Fruit fly (Drosophila melanogaster): ENCODE results near the gene Ube4A.
A peak's percentile ranks its signal among the peaks of the same experiment; 100 is the strongest.

Ube4A gene

dm6 chr2L:6644421-6645059 lies 13.8 kb upstream of the Ube4A start (continued):
- TF ChIP-seq ftz-f1 (GFP tag; optimal IDR thresholded peaks at IDR 0.05) (peak; percentile 7), psq (GFP tag; optimal IDR thresholded peaks at IDR 0.05) (peak; percentile 97), ci (GFP tag; IDR thresholded peaks at IDR 0.05) (0 out of 3 replicates have a peak, but pooled peaks have one; percentile 55), Neu2 (GFP tag; optimal IDR thresholded peaks at IDR 0.05; ENCODE audit: borderline replicate concordance) (no peak), CG12155 (GFP tag; optimal IDR thresholded peaks at IDR 0.05) (peak; percentile 52)

DNA sequence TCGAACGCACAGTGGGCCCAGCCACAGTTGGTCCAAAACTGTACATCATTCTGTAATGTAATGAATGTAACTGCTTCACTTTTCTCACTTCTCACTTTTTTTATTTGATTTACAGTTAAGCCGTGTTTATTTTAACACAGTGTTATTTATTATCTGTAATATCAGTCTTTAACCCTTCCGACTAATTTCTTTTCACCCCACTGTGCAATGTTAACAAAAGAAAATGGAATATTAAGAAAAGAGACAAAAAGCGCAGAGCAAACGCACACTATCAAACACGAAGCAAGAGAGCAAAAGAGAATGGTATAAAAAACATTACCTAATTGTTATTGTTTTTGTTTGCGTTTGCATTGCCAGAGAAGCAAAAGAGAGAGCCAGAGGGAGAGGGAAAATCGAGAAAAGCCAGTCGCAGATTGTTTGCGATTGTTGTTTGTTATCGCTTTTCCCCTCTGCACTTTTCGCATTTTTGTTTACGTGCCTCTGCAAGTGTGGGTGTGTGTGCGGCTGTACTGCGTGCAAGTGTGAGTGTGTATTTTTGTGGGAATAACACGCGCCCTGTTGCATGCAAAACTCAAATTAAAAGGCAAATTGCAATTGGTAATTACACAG lies 11.1 kb upstream of the Ube4A start:
- TF ChIP-seq CG6765 (GFP tag; optimal IDR thresholded peaks at IDR 0.05), result peak; percentile 97
- peak; percentile 91 for TF ChIP-seq Ravus (GFP tag; IDR thresholded peaks at IDR 0.05)
- TF ChIP-seq pho (GFP tag; optimal IDR thresholded peaks at IDR 0.05), result peak; percentile 97
- peak in 1 of 2 experiments; percentile 90 for TF ChIP-seq tll (GFP tag; optimal IDR thresholded peaks at IDR 0.05)
- TF ChIP-seq CG10209 (GFP tag; optimal IDR thresholded peaks at IDR 0.05), result peak; percentile 98
- TF ChIP-seq fd96Cb (tag; optimal IDR thresholded peaks at IDR 0.05), result peak; percentile 98
- peak; percentile 97 for TF ChIP-seq Hr3 (GFP tag; optimal IDR thresholded peaks at IDR 0.05)
- no peak for TF ChIP-seq hkb (optimal IDR thresholded peaks at IDR 0.05)
- TF ChIP-seq hkb (GFP tag; IDR thresholded peaks at IDR 0.05), result peak; percentile 99
- peak; percentile 95 for TF ChIP-seq Lhr (GFP tag; optimal IDR thresholded peaks at IDR 0.05)
- TF ChIP-seq TFAM (GFP tag; optimal IDR thresholded peaks at IDR 0.05), result peak; percentile 95
- TF ChIP-seq HHEX (GFP tag; optimal IDR thresholded peaks at IDR 0.05), result peak; percentile 98
- TF ChIP-seq az2 (GFP tag; optimal IDR thresholded peaks at IDR 0.05), result peak; percentile 99
- TF ChIP-seq zen2 (GFP tag; IDR thresholded peaks at IDR 0.05; ENCODE audit: partially characterized antibody), result no peak
- peak; percentile 95 for TF ChIP-seq jigr1 (GFP tag; IDR thresholded peaks at IDR 0.05)
- TF ChIP-seq CG9876 (GFP tag; optimal IDR thresholded peaks at IDR 0.05), result peak; percentile 96
- peak; percentile 98 for TF ChIP-seq nau (GFP tag; optimal IDR thresholded peaks at IDR 0.05)
- peak; percentile 99 for TF ChIP-seq CG7839 (tag; optimal IDR thresholded peaks at IDR 0.05)
- peak; percentile 96 for TF ChIP-seq fu2 (GFP tag; optimal IDR thresholded peaks at IDR 0.05)
- TF ChIP-seq Dip2 (GFP tag; IDR thresholded peaks at IDR 0.05), result peak; percentile 55; the same call in 1 of the 2 replicates
- TF ChIP-seq p53 (GFP tag; optimal IDR thresholded peaks at IDR 0.05), result peak; percentile 95
- TF ChIP-seq CG10543 (GFP tag; optimal IDR thresholded peaks at IDR 0.05), result peak; percentile 97
- TF ChIP-seq CG32767 (GFP tag; IDR thresholded peaks at IDR 0.05), result peak; percentile 98
- peak; percentile 96 for TF ChIP-seq kay (GFP tag; optimal IDR thresholded peaks at IDR 0.05)
- no peak for TF ChIP-seq unc-4 (GFP tag; IDR thresholded peaks at IDR 0.05; ENCODE audit: partially characterized antibody)
- TF ChIP-seq Ada2b (GFP tag; IDR thresholded peaks at IDR 0.05), result peak; percentile 98
- TF ChIP-seq CG15269 (tag; optimal IDR thresholded peaks at IDR 0.05), result peak; percentile 99
- TF ChIP-seq Atf-2 (GFP tag; optimal IDR thresholded peaks at IDR 0.05), result peak; percentile 98
- peak; percentile 98 for TF ChIP-seq tgo (GFP tag; IDR thresholded peaks at IDR 0.05)
- peak; percentile 98 for TF ChIP-seq CG16863 (GFP tag; optimal IDR thresholded peaks at IDR 0.05)
- TF ChIP-seq BEAF-32 (GFP tag; optimal IDR thresholded peaks at IDR 0.05), result peak; percentile 12
- TF ChIP-seq CG8281 (tag; optimal IDR thresholded peaks at IDR 0.05), result peak; percentile 92
- peak; percentile 99 for TF ChIP-seq lab (GFP tag; optimal IDR thresholded peaks at IDR 0.05)
- peak; percentile 46; the same call in 1 of the 2 replicates for TF ChIP-seq Scr (GFP tag; IDR thresholded peaks at IDR 0.05; ENCODE audit: partially characterized antibody)
- TF ChIP-seq dan (GFP tag; IDR thresholded peaks at IDR 0.05), result peak; percentile 88
- peak; percentile 98 for TF ChIP-seq CG11723 (GFP tag; optimal IDR thresholded peaks at IDR 0.05)
- peak; percentile 99 for TF ChIP-seq CG8388 (GFP tag; optimal IDR thresholded peaks at IDR 0.05)
- TF ChIP-seq CG13287 (GFP tag; IDR thresholded peaks at IDR 0.05; ENCODE audit: partially characterized antibody), result peak; percentile 61
- TF ChIP-seq CG17359 (tag; optimal IDR thresholded peaks at IDR 0.05), result peak; percentile 99
- TF ChIP-seq cato (GFP tag; optimal IDR thresholded peaks at IDR 0.05; ENCODE audit: borderline replicate concordance), result peak; percentile 98
- no peak for TF ChIP-seq fru (optimal IDR thresholded peaks at IDR 0.05)
- TF ChIP-seq psq (GFP tag; optimal IDR thresholded peaks at IDR 0.05), result peak; percentile 97
